Worm (Caenorhabditis elegans): ENCODE results near the gene C55C3.73.

C55C3.73 gene

ce11 chrIV:5715341-5716112 lies 12.3 kb upstream of the C55C3.73 start:
- TF ChIP-seq mdl-1 (tag; optimal IDR thresholded peaks at IDR 0.05), result no peak
- no peak for TF ChIP-seq ZK546.5 (tag; optimal IDR thresholded peaks at IDR 0.05)
- no peak for TF ChIP-seq skn-1 (tag; optimal IDR thresholded peaks at IDR 0.05)
- TF ChIP-seq sem-4 (tag; optimal IDR thresholded peaks at IDR 0.05), result no peak
- no peak for TF ChIP-seq F13H6.1 (tag; optimal IDR thresholded peaks at IDR 0.05)
- no peak for TF ChIP-seq nhr-6 (tag; optimal IDR thresholded peaks at IDR 0.05)
- TF ChIP-seq Y55F3AM.14 (GFP tag; optimal IDR thresholded peaks at IDR 0.05), result no peak
- no peak for TF ChIP-seq nhr-237 (tag; optimal IDR thresholded peaks at IDR 0.05)
- no peak for TF ChIP-seq nhr-25 (tag; optimal IDR thresholded peaks at IDR 0.05)
- TF ChIP-seq mbf-1 (tag; optimal IDR thresholded peaks at IDR 0.05), result no peak
- no peak for TF ChIP-seq mab-5 (tag; optimal IDR thresholded peaks at IDR 0.05)
- no peak for TF ChIP-seq sma-3 (GFP tag; optimal IDR thresholded peaks at IDR 0.05)
- no peak for TF ChIP-seq ama-1 (optimal IDR thresholded peaks at IDR 0.05)
- no peak for TF ChIP-seq elt-3 (tag; optimal IDR thresholded peaks at IDR 0.05)
- TF ChIP-seq unc-55 (GFP tag; optimal IDR thresholded peaks at IDR 0.05), result no peak
- TF ChIP-seq ztf-1 (GFP tag; conservative IDR thresholded peaks at IDR 0.05), result no peak

ce11 chrIV:5708796-5709195 lies 5.5 kb upstream of the C55C3.73 start, which contains the start of gene C55C3.1:
Gene C55C3.1 (plus strand): TSS chrIV:5709096.
- no peak for TF ChIP-seq nhr-21 (tag; optimal IDR thresholded peaks at IDR 0.05)
- no peak for TF ChIP-seq sem-4 (tag; optimal IDR thresholded peaks at IDR 0.05)
- no peak for TF ChIP-seq unc-62 (GFP tag; optimal IDR thresholded peaks at IDR 0.05)
- TF ChIP-seq mbf-1 (tag; optimal IDR thresholded peaks at IDR 0.05), result no peak
- TF ChIP-seq alr-1 (tag; optimal IDR thresholded peaks at IDR 0.05), result no peak
- TF ChIP-seq nhr-237 (tag; optimal IDR thresholded peaks at IDR 0.05), result no peak
- TF ChIP-seq nhr-6 (tag; optimal IDR thresholded peaks at IDR 0.05), result no peak
- TF ChIP-seq nhr-77 (tag; optimal IDR thresholded peaks at IDR 0.05), result no peak
- no peak for TF ChIP-seq skn-1 (tag; optimal IDR thresholded peaks at IDR 0.05)
- no peak for TF ChIP-seq ztf-11 (tag; optimal IDR thresholded peaks at IDR 0.05)
- TF ChIP-seq zag-1 (tag; optimal IDR thresholded peaks at IDR 0.05), result no peak

ce11 chrIV:5706603-5707002 lies 3.4 kb upstream of the C55C3.73 start:
- TF ChIP-seq nhr-25 (tag; optimal IDR thresholded peaks at IDR 0.05) (peak; percentile 56), nhr-21 (tag; optimal IDR thresholded peaks at IDR 0.05) (peak; percentile 69), nhr-12 (tag; optimal IDR thresholded peaks at IDR 0.05) (no peak), alr-1 (tag; optimal IDR thresholded peaks at IDR 0.05) (no peak), blmp-1 (tag; optimal IDR thresholded peaks at IDR 0.05; ENCODE audit: insufficient read depth) (peak; percentile 63)

ce11 chrIV:5703917-5704316 lies 666 bp upstream of the C55C3.73 start:
- no peak for TF ChIP-seq ztf-11 (tag; optimal IDR thresholded peaks at IDR 0.05)
- no peak for TF ChIP-seq sma-9 (GFP tag; optimal IDR thresholded peaks at IDR 0.05)
- TF ChIP-seq sma-9 (tag; optimal IDR thresholded peaks at IDR 0.05), result no peak
- TF ChIP-seq snpc-4 (tag; optimal IDR thresholded peaks at IDR 0.05), result no peak
- TF ChIP-seq blmp-1 (tag; optimal IDR thresholded peaks at IDR 0.05; ENCODE audit: insufficient read depth), result peak; percentile 88
- TF ChIP-seq egl-27 (tag; optimal IDR thresholded peaks at IDR 0.05), result no peak
- TF ChIP-seq ztf-1 (GFP tag; conservative IDR thresholded peaks at IDR 0.05), result no peak

- no peak for TF ChIP-seq sem-4 (tag; optimal IDR thresholded peaks at IDR 0.05)
- no peak for TF ChIP-seq sma-3 (GFP tag; optimal IDR thresholded peaks at IDR 0.05)
- no peak for TF ChIP-seq nhr-129 (tag; optimal IDR thresholded peaks at IDR 0.05)
- no peak for TF ChIP-seq elt-1 (tag; optimal IDR thresholded peaks at IDR 0.05)
- peak; percentile 56 for TF ChIP-seq blmp-1 (tag; optimal IDR thresholded peaks at IDR 0.05; ENCODE audit: insufficient read depth)
Measured at ce11 chrIV:5701646-5702045, 1.6 kb downstream of the C55C3.73 start.

ce11 chrIV:5700372-5700771 lies 2.9 kb downstream of the C55C3.73 start:
- TF ChIP-seq nhr-25 (tag; optimal IDR thresholded peaks at IDR 0.05) (peak; percentile 47), elt-3 (tag; optimal IDR thresholded peaks at IDR 0.05) (no peak)

Measured in whole organism, L2 larva.